Fruit fly (Drosophila melanogaster) whole organism, embryonic: ENCODE measurements around the gene CG5846.

ENCODE experiments used
- CG11560 ChIP-seq: fragments of 200-800 bp; sonication (Bioruptor generic); IDR thresholded peaks from 3 replicates; pipeline ENCODE4 v1.3.6; 2022; ENCODE audit warnings: missing biosample characterization, missing genetic modification characterization
- da ChIP-seq: fragments of 200-800 bp; sonication (Bioruptor generic); optimal IDR thresholded peaks from 2 replicates; lab custom pipeline; 2016; ENCODE audit warnings: missing biosample characterization, missing genetic modification characterization
- sens-2 ChIP-seq: fragments of 200-800 bp; sonication (Bioruptor generic); IDR thresholded peaks from 2 replicates; pipeline ENCODE4 v1.3.6; 2022; ENCODE audit warnings: missing biosample characterization, missing genetic modification characterization

dm6 chr2L:9911783-9912182, 45.3 kb downstream of the CG5846 start:
- TF ChIP-seq CG11560 (tag; lab: Robert Waterston, UW) (no peak), da (GFP tag; lab: Kevin White, UChicago) (no peak), sens-2 (GFP tag; lab: Robert Waterston, UW) (no peak)
